Fruit fly (Drosophila melanogaster): ENCODE results near the gene Tdh.
A peak's percentile ranks its signal among the peaks of the same experiment; 100 is the strongest.

Tdh gene

DNA sequence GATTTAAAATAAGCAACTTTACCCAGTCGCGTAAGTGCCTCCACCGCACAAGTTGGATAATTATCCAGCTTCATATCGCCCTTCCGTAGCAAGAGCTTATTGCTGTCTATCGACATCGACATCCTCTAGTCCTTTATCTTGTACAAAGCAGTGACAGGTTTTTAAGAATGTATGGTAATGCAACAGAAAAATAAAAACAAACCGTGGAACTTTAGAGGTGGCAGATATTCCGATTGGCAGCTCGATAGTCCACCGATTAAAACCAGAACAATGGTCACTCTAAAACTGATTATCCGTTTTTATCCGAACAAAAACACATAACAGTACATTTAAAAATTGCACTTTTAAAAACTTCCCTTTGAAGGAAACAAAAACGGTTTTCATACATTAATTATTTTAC lies 39.3 kb upstream of the Tdh start, which contains the start of gene CG5274 (continued):
- no peak for TF ChIP-seq CG10366 (GFP tag; IDR thresholded peaks at IDR 0.05)
- no peak for TF ChIP-seq fd102C (GFP tag; optimal IDR thresholded peaks at IDR 0.05)
- TF ChIP-seq Usf (GFP tag; optimal IDR thresholded peaks at IDR 0.05): no peak
- no peak for TF ChIP-seq CG3065 (GFP tag; optimal IDR thresholded peaks at IDR 0.05)
- no peak for TF ChIP-seq CG32532 (GFP tag; IDR thresholded peaks at IDR 0.05)
- no peak for TF ChIP-seq Sin3A (optimal IDR thresholded peaks at IDR 0.05)
- TF ChIP-seq CG34224 (GFP tag; IDR thresholded peaks at IDR 0.05; ENCODE audit: partially characterized antibody): peak; percentile 62
- TF ChIP-seq dpn (GFP tag; optimal IDR thresholded peaks at IDR 0.05): no peak
- no peak for TF ChIP-seq NfI (GFP tag; optimal IDR thresholded peaks at IDR 0.05)
- peak; percentile 53 for TF ChIP-seq Dp (GFP tag; optimal IDR thresholded peaks at IDR 0.05)
- TF ChIP-seq Jarid2 (GFP tag; optimal IDR thresholded peaks at IDR 0.05): no peak
- TF ChIP-seq CG10321 (GFP tag; IDR thresholded peaks at IDR 0.05): no peak
- TF ChIP-seq hbn (GFP tag; IDR thresholded peaks at IDR 0.05; ENCODE audit: partially characterized antibody): peak; percentile 27; the same call in 1 of the 2 replicates
- peak; percentile 17 for TF ChIP-seq CG12659 (GFP tag; optimal IDR thresholded peaks at IDR 0.05)
- TF ChIP-seq phol (tag; optimal IDR thresholded peaks at IDR 0.05): no peak
- no peak for TF ChIP-seq CG16863 (GFP tag; optimal IDR thresholded peaks at IDR 0.05)
- no peak for TF ChIP-seq CG17361 (GFP tag; IDR thresholded peaks at IDR 0.05)
- no peak for TF ChIP-seq org-1 (GFP tag; optimal IDR thresholded peaks at IDR 0.05)
- no peak for TF ChIP-seq gem (tag; optimal IDR thresholded peaks at IDR 0.05)
- TF ChIP-seq pros (GFP tag; optimal IDR thresholded peaks at IDR 0.05): no peak
- no peak for TF ChIP-seq sd (tag; optimal IDR thresholded peaks at IDR 0.05)
- no peak for TF ChIP-seq MTF-1 (GFP tag; optimal IDR thresholded peaks at IDR 0.05; ENCODE audit: borderline replicate concordance)
- TF ChIP-seq CG17359 (tag; optimal IDR thresholded peaks at IDR 0.05): no peak
- peak; percentile 23 for TF ChIP-seq trem (tag; optimal IDR thresholded peaks at IDR 0.05)
- TF ChIP-seq pita (GFP tag; optimal IDR thresholded peaks at IDR 0.05): no peak
- TF ChIP-seq CG5180 (GFP tag; optimal IDR thresholded peaks at IDR 0.05): no peak
- TF ChIP-seq vnd (GFP tag; IDR thresholded peaks at IDR 0.05; ENCODE audit: partially characterized antibody): no peak
- TF ChIP-seq tap (tag; optimal IDR thresholded peaks at IDR 0.05): no peak
- no peak for TF ChIP-seq kay (GFP tag; optimal IDR thresholded peaks at IDR 0.05)
- no peak for TF ChIP-seq zen2 (GFP tag; IDR thresholded peaks at IDR 0.05; ENCODE audit: partially characterized antibody)
- TF ChIP-seq nerfin-1 (tag; optimal IDR thresholded peaks at IDR 0.05): peak; percentile 33
- no peak for TF ChIP-seq esg (GFP tag; conservative IDR thresholded peaks at IDR 0.05)
- no peak for TF ChIP-seq CG10267 (tag; optimal IDR thresholded peaks at IDR 0.05)
- TF ChIP-seq CG12299 (tag; optimal IDR thresholded peaks at IDR 0.05): no peak
- no peak for TF ChIP-seq peb (GFP tag; IDR thresholded peaks at IDR 0.05)
- TF ChIP-seq h (optimal IDR thresholded peaks at IDR 0.05): no peak
- no peak for TF ChIP-seq CG6175 (GFP tag; IDR thresholded peaks at IDR 0.05)
- no peak for TF ChIP-seq CG32767 (GFP tag; IDR thresholded peaks at IDR 0.05)
- TF ChIP-seq cato (GFP tag; optimal IDR thresholded peaks at IDR 0.05; ENCODE audit: borderline replicate concordance): no peak
- 0 out of 4 replicates have a peak, but pooled peaks have one; percentile 41 for TF ChIP-seq chinmo (GFP tag; IDR thresholded peaks at IDR 0.05; ENCODE audit: partially characterized antibody)
- TF ChIP-seq CG10274 (GFP tag; optimal IDR thresholded peaks at IDR 0.05): no peak
- no peak for TF ChIP-seq NFAT (GFP tag; IDR thresholded peaks at IDR 0.05)
- TF ChIP-seq CG3838 (GFP tag; optimal IDR thresholded peaks at IDR 0.05): no peak
- TF ChIP-seq sna (GFP tag; IDR thresholded peaks at IDR 0.05; ENCODE audit: partially characterized antibody): 0 out of 2 replicates have a peak, but pooled peaks have one; percentile 26
- no peak for TF ChIP-seq CG2678 (tag; optimal IDR thresholded peaks at IDR 0.05)
- TF ChIP-seq Hr78 (GFP tag; optimal IDR thresholded peaks at IDR 0.05): no peak
- TF ChIP-seq HmgZ (tag; optimal IDR thresholded peaks at IDR 0.05): no peak
- TF ChIP-seq crol (GFP tag; IDR thresholded peaks at IDR 0.05): no peak
- TF ChIP-seq CG3726 (GFP tag; IDR thresholded peaks at IDR 0.05): no peak
- no peak for TF ChIP-seq eve (GFP tag; optimal IDR thresholded peaks at IDR 0.05)
- no peak for TF ChIP-seq grn (GFP tag; optimal IDR thresholded peaks at IDR 0.05)
